Worm (Caenorhabditis elegans) whole organism, L4 larva: ENCODE data around the gene K10C8.4.

Experiments
- Y105C5A.15 ChIP-seq: fragments of 200-800 bp; sonication (Bioruptor generic); IDR thresholded peaks from 2 replicates; pipeline ENCODE4 v1.3.6; 2022; ENCODE audit warnings: missing genetic modification characterization, missing compliant biosample characterization
- ama-1 ChIP-seq: fragments of 150-350 bp; optimal IDR thresholded peaks from 2 replicates; lab custom pipeline; 2014; ENCODE audit warnings: inconsistent platforms, mixed read lengths
- dmd-9 ChIP-seq: fragments of 200-800 bp; sonication (Bioruptor generic); IDR thresholded peaks from 2 replicates; pipeline ENCODE4 v1.3.6; 2022; ENCODE audit warnings: missing genetic modification reagents, missing genetic modification characterization, missing compliant biosample characterization
- fos-1 ChIP-seq: fragments of 150-350 bp; optimal IDR thresholded peaks from 2 replicates; lab custom pipeline; 2014; ENCODE audit warnings: missing biosample characterization, missing genetic modification characterization
- lin-39 ChIP-seq: fragments of 150-350 bp; optimal IDR thresholded peaks from 2 replicates; lab custom pipeline; 2014; ENCODE audit warnings: missing biosample characterization, missing genetic modification reagents, missing genetic modification characterization
- mep-1 ChIP-seq: fragments of 150-350 bp; sonication (generic microtip); optimal IDR thresholded peaks from 3 replicates; lab custom pipeline; 2014; ENCODE audit warnings: missing biosample characterization, missing genetic modification characterization
- nhr-11 ChIP-seq: fragments of 150-350 bp; optimal IDR thresholded peaks from 2 replicates; lab custom pipeline; 2014; ENCODE audit warnings: missing biosample characterization, missing genetic modification characterization
- nhr-237 ChIP-seq: sonication (generic microtip); optimal IDR thresholded peaks from 2 replicates; lab custom pipeline; 2017; ENCODE audit warnings: missing biosample characterization, missing genetic modification characterization
- nhr-77 ChIP-seq: fragments of 150-350 bp; optimal IDR thresholded peaks from 2 replicates; lab custom pipeline; 2014; ENCODE audit warnings: missing biosample characterization, missing genetic modification characterization
- php-3 ChIP-seq: fragments of 200-800 bp; sonication (Bioruptor generic); IDR thresholded peaks from 2 replicates; pipeline ENCODE4 v1.3.6; 2022; ENCODE audit warnings: missing genetic modification reagents, missing genetic modification characterization, missing compliant biosample characterization
- unc-130 ChIP-seq: sonication (generic microtip); optimal IDR thresholded peaks from 2 replicates; lab custom pipeline; 2016; ENCODE audit warnings: missing genetic modification reagents, missing genetic modification characterization, missing compliant biosample characterization
- unc-62 ChIP-seq, 3 experiments: fragments of 150-350 bp in 1 of 3; sonication (generic microtip); optimal IDR thresholded peaks in 2 of 3; peaks in 1 of 3; 1 replicate in 1 of 3; 2 replicates in 2 of 3; lab custom pipeline; 2014 to 2017; ENCODE audit warnings: missing biosample characterization in 3 of 3, missing genetic modification characterization in 3 of 3, missing genetic modification reagents in 3 of 3, missing genotype in 1 of 3

ce11 chrV:12670607-12671006, 25.5 kb upstream of the K10C8.4 start, which contains the start of gene srx-116:
- TF ChIP-seq nhr-11 (tag; lab: Kevin White, UChicago) = no peak
- TF ChIP-seq mep-1 = no peak
- TF ChIP-seq ama-1 (lab: Kevin White, UChicago) = no peak
- TF ChIP-seq dmd-9 (GFP tag; lab: Robert Waterston, UW) = no peak
- no peak for TF ChIP-seq lin-39 (tag; lab: Kevin White, UChicago)
- TF ChIP-seq unc-62 (GFP tag; optimal IDR thresholded peaks at IDR 0.05 in 1 of 2; lab: Kevin White, UChicago) = no peak
- no peak for TF ChIP-seq unc-62 (tag; optimal IDR thresholded peaks at IDR 0.05; lab: Kevin White, UChicago)
- no peak for TF ChIP-seq nhr-237 (tag; lab: Kevin White, UChicago)
- TF ChIP-seq nhr-77 = no peak
- no peak for TF ChIP-seq fos-1 (tag; lab: Kevin White, UChicago)
- no peak for TF ChIP-seq php-3
- no peak for TF ChIP-seq unc-130
- no peak for TF ChIP-seq Y105C5A.15 (GFP tag; lab: Robert Waterston, UW)
